Fruit fly (Drosophila melanogaster): Measurements from ENCODE around the gene CG7194.

dm6 chr3L:8285291-8285690 lies 18.6 kb downstream of the CG7194 start:
- TF ChIP-seq CG8478 (optimal IDR thresholded peaks at IDR 0.05), result no peak
- TF ChIP-seq pan (optimal IDR thresholded peaks at IDR 0.05), result no peak
- no peak for TF ChIP-seq usp (GFP tag; optimal IDR thresholded peaks at IDR 0.05)
